Fruit fly (Drosophila melanogaster): ENCODE data around the gene JMJD7.

JMJD7 gene

DNA sequence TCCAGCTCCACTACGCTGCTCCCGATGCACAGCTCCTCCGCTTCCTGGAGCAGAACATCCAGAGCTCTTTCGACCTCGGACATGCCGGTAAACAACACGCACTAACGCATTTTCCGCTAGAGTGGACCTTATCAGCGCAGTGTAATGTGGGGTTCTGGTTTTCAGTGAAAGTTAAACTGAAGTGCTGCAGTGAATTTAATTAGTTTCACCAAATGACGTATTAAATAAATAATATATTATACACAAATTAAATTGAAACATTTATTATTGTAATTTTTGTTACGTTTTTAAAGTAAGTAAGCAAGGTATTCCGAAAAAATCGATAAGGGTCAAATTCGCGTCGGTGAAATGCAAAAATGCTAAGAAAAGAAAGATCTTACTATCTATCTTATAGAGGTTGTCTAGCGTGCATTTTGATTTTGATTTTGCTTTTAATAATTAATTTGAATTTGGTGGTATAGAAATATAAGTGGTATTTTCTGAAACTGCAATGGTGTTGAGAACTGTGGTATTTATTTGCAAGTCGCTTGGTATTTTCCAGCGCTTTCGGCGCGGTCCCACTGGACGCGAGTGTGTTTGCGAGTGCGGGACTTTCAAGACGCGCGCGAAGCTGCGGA, at the start of gene JMJD7, which contains the start of gene CG10738 (continued):
- TF ChIP-seq tup (GFP tag; optimal IDR thresholded peaks at IDR 0.05) (peak; percentile 74), CG10267 (tag; optimal IDR thresholded peaks at IDR 0.05) (peak; percentile 72), CG15696 (tag; optimal IDR thresholded peaks at IDR 0.05) (peak; percentile 22), otp (GFP tag; IDR thresholded peaks at IDR 0.05) (peak; percentile 69; the same call in 1 of the 3 replicates), danr (GFP tag; IDR thresholded peaks at IDR 0.05) (0 out of 2 replicates have a peak, but pooled peaks have one; percentile 30), CG8281 (tag; optimal IDR thresholded peaks at IDR 0.05) (no peak), pho (GFP tag; optimal IDR thresholded peaks at IDR 0.05) (no peak), Deaf1 (tag; optimal IDR thresholded peaks at IDR 0.05) (peak; percentile 33), CG31224 (GFP tag; IDR thresholded peaks at IDR 0.05) (peak; percentile 44; the same call in 1 of the 2 replicates), H15 (GFP tag; IDR thresholded peaks at IDR 0.05) (peak; percentile 60; the same call in 2 of the 3 replicates), Hmx (GFP tag; optimal IDR thresholded peaks at IDR 0.05) (no peak), scrt (GFP tag; optimal IDR thresholded peaks at IDR 0.05) (no peak), CG31441 (GFP tag; IDR thresholded peaks at IDR 0.05) (peak; percentile 51; the same call in 1 of the 2 replicates), Med (GFP tag) (peak; percentile 80), Poxn (GFP tag; IDR thresholded peaks at IDR 0.05) (no peak), hb (GFP tag; IDR thresholded peaks at IDR 0.05; ENCODE audit: partially characterized antibody) (no peak), exex (tag; optimal IDR thresholded peaks at IDR 0.05) (no peak), kay (GFP tag; optimal IDR thresholded peaks at IDR 0.05) (peak; percentile 6), E2f2 (GFP tag; IDR thresholded peaks at IDR 0.05) (peak; percentile 90), CG2116 (GFP tag; optimal IDR thresholded peaks at IDR 0.05) (peak; percentile 23), Fer3 (tag; optimal IDR thresholded peaks at IDR 0.05) (peak; percentile 35), Rx (GFP tag; IDR thresholded peaks at IDR 0.05) (peak; percentile 72), CG6813 (GFP tag; optimal IDR thresholded peaks at IDR 0.05) (peak; percentile 27), NfI (GFP tag; optimal IDR thresholded peaks at IDR 0.05) (peak; percentile 37), CG6854 (GFP tag; optimal IDR thresholded peaks at IDR 0.05) (no peak), NFAT (GFP tag; IDR thresholded peaks at IDR 0.05) (peak; percentile 83), gfzf (GFP tag; optimal IDR thresholded peaks at IDR 0.05) (peak; percentile 87), MBD-R2 (GFP tag; IDR thresholded peaks at IDR 0.05) (peak; percentile 85), CG15514 (GFP tag; optimal IDR thresholded peaks at IDR 0.05) (peak; percentile 70), bab2 (GFP tag; optimal IDR thresholded peaks at IDR 0.05) (no peak), CG9797 (GFP tag; optimal IDR thresholded peaks at IDR 0.05) (peak; percentile 76), HmgD (GFP tag; optimal IDR thresholded peaks at IDR 0.05) (no peak), HLH4C (GFP tag; IDR thresholded peaks at IDR 0.05; ENCODE audit: partially characterized antibody) (no peak), sna (GFP tag; IDR thresholded peaks at IDR 0.05; ENCODE audit: partially characterized antibody) (no peak), phol (tag; optimal IDR thresholded peaks at IDR 0.05) (peak; percentile 48), CG10147 (GFP tag; optimal IDR thresholded peaks at IDR 0.05) (peak; percentile 75), org-1 (GFP tag; optimal IDR thresholded peaks at IDR 0.05) (no peak), CG8765 (GFP tag; IDR thresholded peaks at IDR 0.05) (peak; percentile 33; the same call in 1 of the 2 replicates), wor (GFP tag; IDR thresholded peaks at IDR 0.05) (no peak), pros (GFP tag; optimal IDR thresholded peaks at IDR 0.05) (no peak), CG7987 (GFP tag; optimal IDR thresholded peaks at IDR 0.05) (peak; percentile 74), MTF-1 (GFP tag; optimal IDR thresholded peaks at IDR 0.05; ENCODE audit: borderline replicate concordance) (peak; percentile 23), CG32772 (GFP tag; IDR thresholded peaks at IDR 0.05) (peak; percentile 75), disco-r (GFP tag; optimal IDR thresholded peaks at IDR 0.05) (no peak), CG5953 (GFP tag; IDR thresholded peaks at IDR 0.05) (peak; percentile 76), Lim3 (GFP tag; IDR thresholded peaks at IDR 0.05) (0 out of 2 replicates have a peak, but pooled peaks have one; percentile 29), CG17612 (GFP tag; IDR thresholded peaks at IDR 0.05) (no peak), pnt (GFP tag; optimal IDR thresholded peaks at IDR 0.05) (no peak), CG9609 (GFP tag; optimal IDR thresholded peaks at IDR 0.05) (no peak)

Measured in whole organism, embryonic.